Worm (Caenorhabditis elegans): Measurements from ENCODE around the gene C16D9.3.
A peak's percentile ranks its signal among the peaks of the same experiment; 100 is the strongest.

Gene C16D9.3

ce11 chrV:8217118-8217517 is 22.7 kb downstream of the C16D9.3 start:
- TF ChIP-seq ama-1 (optimal IDR thresholded peaks at IDR 0.05), result no peak
- peak; percentile 81 for TF ChIP-seq dmd-6 (GFP tag; IDR thresholded peaks at IDR 0.05)
- TF ChIP-seq zfp-3 (GFP tag; conservative IDR thresholded peaks at IDR 0.05), result no peak
- no peak for TF ChIP-seq R02D3.7 (tag; optimal IDR thresholded peaks at IDR 0.05)
- no peak for TF ChIP-seq ceh-62 (tag; optimal IDR thresholded peaks at IDR 0.05)
- no peak for TF ChIP-seq ctbp-1 (GFP tag; IDR thresholded peaks at IDR 0.05)
- no peak for TF ChIP-seq dmd-9 (GFP tag; IDR thresholded peaks at IDR 0.05)
- no peak for TF ChIP-seq T20F7.1 (GFP tag; optimal IDR thresholded peaks at IDR 0.05)
- TF ChIP-seq lsy-2 (tag; optimal IDR thresholded peaks at IDR 0.05), result no peak
- no peak for TF ChIP-seq rbr-2 (tag; optimal IDR thresholded peaks at IDR 0.05)
- TF ChIP-seq attf-4 (tag; optimal IDR thresholded peaks at IDR 0.05), result no peak
- no peak for TF ChIP-seq set-16 (GFP tag; IDR thresholded peaks at IDR 0.05)
- no peak for TF ChIP-seq mes-2 (tag; optimal IDR thresholded peaks at IDR 0.05; ENCODE audit: poor library complexity, severe bottlenecking)
- peak in 1 of 2 experiments; percentile 23 for TF ChIP-seq hif-1 (tag; optimal IDR thresholded peaks at IDR 0.05)
- TF ChIP-seq nhr-25 (tag; optimal IDR thresholded peaks at IDR 0.05; ENCODE audit: borderline replicate concordance, insufficient read depth), result no peak
- no peak for TF ChIP-seq zfp-2 (tag; optimal IDR thresholded peaks at IDR 0.05)
- TF ChIP-seq cey-2 (tag; optimal IDR thresholded peaks at IDR 0.05; ENCODE audit: borderline replicate concordance, insufficient read depth), result no peak
- TF ChIP-seq unc-62 (GFP tag; optimal IDR thresholded peaks at IDR 0.05 in 1 of 2), result no peak
- no peak for TF ChIP-seq unc-62 (tag; optimal IDR thresholded peaks at IDR 0.05)
- no peak for TF ChIP-seq nhr-6 (tag; optimal IDR thresholded peaks at IDR 0.05)
- TF ChIP-seq gei-8 (GFP tag; optimal IDR thresholded peaks at IDR 0.05), result no peak
- TF ChIP-seq php-3 (GFP tag; IDR thresholded peaks at IDR 0.05), result peak; percentile 77
- TF ChIP-seq lin-13 (GFP tag; optimal IDR thresholded peaks at IDR 0.05), result no peak
- no peak for TF ChIP-seq arid-1 (GFP tag; conservative IDR thresholded peaks at IDR 0.05)
- TF ChIP-seq daf-16 (GFP tag; optimal IDR thresholded peaks at IDR 0.05), result no peak
- TF ChIP-seq daf-16 (tag; optimal IDR thresholded peaks at IDR 0.05), result peak; percentile 60
- TF ChIP-seq lin-15B (tag; optimal IDR thresholded peaks at IDR 0.05), result no peak
- TF ChIP-seq mdt-29 (GFP tag; IDR thresholded peaks at IDR 0.05), result no peak
- TF ChIP-seq nhr-41 (GFP tag; IDR thresholded peaks at IDR 0.05), result no peak
- TF ChIP-seq aha-1 (tag), result no peak
- TF ChIP-seq tra-1 (GFP tag; IDR thresholded peaks at IDR 0.05), result peak; percentile 53; the same call in 1 of the 2 replicates
- TF ChIP-seq ceh-20 (GFP tag; IDR thresholded peaks at IDR 0.05), result no peak; the same call in 1 of the 2 replicates
- no peak for TF ChIP-seq skn-1 (tag; optimal IDR thresholded peaks at IDR 0.05)
- TF ChIP-seq dve-1 (tag; optimal IDR thresholded peaks at IDR 0.05; ENCODE audit: insufficient read depth), result peak; percentile 45
- no peak for TF ChIP-seq ZK546.5 (tag; optimal IDR thresholded peaks at IDR 0.05)
- no peak for TF ChIP-seq F10B5.3 (tag; optimal IDR thresholded peaks at IDR 0.05)
- no peak for TF ChIP-seq egl-43 (GFP tag; IDR thresholded peaks at IDR 0.05)
- no peak for TF ChIP-seq pha-4 (GFP tag; IDR thresholded peaks at IDR 0.05)
- no peak for TF ChIP-seq pha-4 (tag; optimal IDR thresholded peaks at IDR 0.05)
- no peak for TF ChIP-seq madf-5 (GFP tag; IDR thresholded peaks at IDR 0.05)
- TF ChIP-seq hlh-11 (tag; optimal IDR thresholded peaks at IDR 0.05), result peak; percentile 63
- TF ChIP-seq spr-3 (GFP tag; optimal IDR thresholded peaks at IDR 0.05), result no peak
- TF ChIP-seq nhr-102 (tag; optimal IDR thresholded peaks at IDR 0.05), result no peak
- no peak for TF ChIP-seq nhr-42 (GFP tag; IDR thresholded peaks at IDR 0.05)
- TF ChIP-seq nhr-76 (tag; optimal IDR thresholded peaks at IDR 0.05), result no peak
- no peak for TF ChIP-seq ztf-7 (tag; optimal IDR thresholded peaks at IDR 0.05)
- no peak for TF ChIP-seq mdl-1 (tag; optimal IDR thresholded peaks at IDR 0.05)
- peak; percentile 66 for TF ChIP-seq pqm-1 (tag; optimal IDR thresholded peaks at IDR 0.05)
- TF ChIP-seq zip-2 (tag; optimal IDR thresholded peaks at IDR 0.05), result no peak
- TF ChIP-seq F49E8.2 (tag; optimal IDR thresholded peaks at IDR 0.05; ENCODE audit: borderline replicate concordance), result no peak
- TF ChIP-seq ces-1 (GFP tag; optimal IDR thresholded peaks at IDR 0.05), result no peak
- no peak for TF ChIP-seq ceh-32 (tag; optimal IDR thresholded peaks at IDR 0.05; ENCODE audit: poor library complexity)

Measured in whole organism, L4 larva.